Worm (Caenorhabditis elegans) whole organism, L1 larva: Measurements from ENCODE around the gene sdz-20.

Experiments
- C34B4.2 ChIP-seq: sonication (generic microtip); optimal IDR thresholded peaks from 2 replicates; lab custom pipeline; 2017; ENCODE audit warnings: mild to moderate bottlenecking, missing genetic modification characterization, missing compliant biosample characterization
- F16B12.6 ChIP-seq: fragments of 150-350 bp; optimal IDR thresholded peaks from 2 replicates; lab custom pipeline; 2014; ENCODE audit warnings: missing biosample characterization, missing genetic modification characterization
- Y116A8C.19 ChIP-seq: sonication (generic microtip); optimal IDR thresholded peaks from 2 replicates; lab custom pipeline; 2016; ENCODE audit warnings: missing compliant biosample characterization, missing genetic modification characterization, borderline replicate concordance
- aha-1 ChIP-seq: fragments of 150-350 bp; optimal IDR thresholded peaks from 2 replicates; lab custom pipeline; 2014; ENCODE audit warnings: missing biosample characterization, missing genetic modification characterization
- ama-1 ChIP-seq: fragments of 150-350 bp; optimal IDR thresholded peaks from 2 replicates; lab custom pipeline; 2014
- blmp-1 ChIP-seq: fragments of 150-350 bp; optimal IDR thresholded peaks from 2 replicates; lab custom pipeline; 2014; ENCODE audit warnings: missing biosample characterization, missing genetic modification characterization
- ceh-82 ChIP-seq, 3 experiments: fragments of 150-350 bp in 1 of 3; sonication (generic microtip) in 2 of 3; optimal IDR thresholded peaks; 2 replicates each; lab custom pipeline; 2014 to 2017; ENCODE audit warnings: missing biosample characterization in 3 of 3, missing genetic modification characterization in 3 of 3
- ceh-88 ChIP-seq: fragments of 200-800 bp; sonication (Bioruptor generic); IDR thresholded peaks from 2 replicates; pipeline ENCODE4 v1.3.6; 2022; ENCODE audit warnings: missing genetic modification characterization, missing compliant biosample characterization
- ces-1 ChIP-seq: fragments of 150-350 bp; optimal IDR thresholded peaks from 2 replicates; lab custom pipeline; 2014; ENCODE audit warnings: missing biosample characterization, missing genetic modification reagents, missing genetic modification characterization
- dpl-1 ChIP-seq, 3 experiments: fragments of 150-350 bp in 2 of 3; sonication (generic microtip) in 1 of 3; optimal IDR thresholded peaks; 2 replicates each; lab custom pipeline; 2014 to 2017; ENCODE audit warnings: missing biosample characterization in 3 of 3, missing genetic modification characterization in 3 of 3, missing genetic modification reagents in 3 of 3
- dsc-1 ChIP-seq: sonication (generic microtip); optimal IDR thresholded peaks from 2 replicates; lab custom pipeline; 2016; ENCODE audit warnings: mild to moderate bottlenecking, missing genetic modification characterization, missing compliant biosample characterization
- efl-1 ChIP-seq, 4 experiments: fragments of 150-350 bp; optimal IDR thresholded peaks in 3 of 4; peaks in 1 of 4; 1 replicate in 1 of 4; 2 replicates in 3 of 4; lab custom pipeline; 2014; ENCODE audit warnings: missing biosample characterization in 2 of 4, missing genetic modification characterization in 2 of 4, missing genetic modification reagents in 2 of 4
- efl-3 ChIP-seq: fragments of 200-800 bp; sonication (Bioruptor generic); optimal IDR thresholded peaks from 2 replicates; lab custom pipeline; 2018; ENCODE audit warnings: mild to moderate bottlenecking, missing genetic modification characterization, missing compliant biosample characterization
- egl-13 ChIP-seq: sonication (generic microtip); optimal IDR thresholded peaks from 2 replicates; lab custom pipeline; 2016; ENCODE audit warnings: missing genotype, missing genetic modification reagents, missing genetic modification characterization, missing compliant biosample characterization
- fkh-4 ChIP-seq: sonication (generic microtip); optimal IDR thresholded peaks from 2 replicates; lab custom pipeline; 2016; ENCODE audit warnings: missing compliant biosample characterization, missing genetic modification characterization, borderline replicate concordance
- fos-1 ChIP-seq: fragments of 150-350 bp; optimal IDR thresholded peaks from 2 replicates; lab custom pipeline; 2014; ENCODE audit warnings: missing biosample characterization, missing genetic modification characterization
- grh-1 ChIP-seq: fragments of 200-800 bp; sonication (Bioruptor generic); IDR thresholded peaks from 2 replicates; pipeline ENCODE4 v1.3.6; 2022; ENCODE audit warnings: missing genetic modification reagents, missing genetic modification characterization, missing compliant biosample characterization
- irx-1 ChIP-seq: sonication (generic microtip); optimal IDR thresholded peaks from 2 replicates; lab custom pipeline; 2016; ENCODE audit warnings: missing genetic modification characterization, missing compliant biosample characterization
- isw-1 ChIP-seq: fragments of 200-800 bp; sonication (Bioruptor generic); IDR thresholded peaks from 2 replicates; pipeline ENCODE4 v1.3.6; 2022; ENCODE audit warnings: missing genetic modification characterization, missing compliant biosample characterization
- jun-1 ChIP-seq: fragments of 150-350 bp; optimal IDR thresholded peaks from 2 replicates; lab custom pipeline; 2014; ENCODE audit warnings: missing biosample characterization, missing genetic modification reagents, missing genetic modification characterization
- lin-14 ChIP-seq: fragments of 200-800 bp; sonication (Bioruptor generic); optimal IDR thresholded peaks from 2 replicates; lab custom pipeline; 2018; ENCODE audit warnings: mild to moderate bottlenecking, missing genetic modification characterization, moderate library complexity, missing compliant biosample characterization
- lin-15B ChIP-seq: fragments of 150-350 bp; sonication (generic microtip); optimal IDR thresholded peaks from 3 replicates; lab custom pipeline; 2014; ENCODE audit warnings: missing biosample characterization, missing genetic modification characterization
- lin-35 ChIP-seq, 2 experiments: fragments of 150-350 bp; optimal IDR thresholded peaks; 2 replicates each; lab custom pipeline; 2014; ENCODE audit warnings: missing biosample characterization in 2 of 2, missing genetic modification characterization in 2 of 2, missing genetic modification reagents in 2 of 2
- lin-39 ChIP-seq: fragments of 150-350 bp; optimal IDR thresholded peaks from 2 replicates; lab custom pipeline; 2014; ENCODE audit warnings: missing biosample characterization, missing genetic modification reagents, missing genetic modification characterization
- lir-3 ChIP-seq: sonication (generic microtip); optimal IDR thresholded peaks from 2 replicates; lab custom pipeline; 2016; ENCODE audit warnings: mild to moderate bottlenecking, missing genetic modification characterization, moderate library complexity, missing compliant biosample characterization; ENCODE audit not compliant: poor library complexity
- lsy-2 ChIP-seq, 2 experiments: fragments of 150-350 bp; optimal IDR thresholded peaks; 2 replicates each; lab custom pipeline; 2014; ENCODE audit warnings: missing biosample characterization in 2 of 2, missing genetic modification characterization in 2 of 2
- mab-9 ChIP-seq: fragments of 200-800 bp; sonication (Bioruptor generic); IDR thresholded peaks from 2 replicates; pipeline ENCODE4 v1.3.6; 2022; ENCODE audit warnings: missing genetic modification reagents, missing genetic modification characterization, missing compliant biosample characterization
- mdl-1 ChIP-seq, 2 experiments: fragments of 150-350 bp; optimal IDR thresholded peaks; 2 replicates each; lab custom pipeline; 2014 to 2017; ENCODE audit warnings: missing biosample characterization in 2 of 2, missing genetic modification characterization in 2 of 2, inconsistent platforms in 1 of 2
- nhr-12 ChIP-seq: sonication (generic microtip); optimal IDR thresholded peaks from 2 replicates; lab custom pipeline; 2017; ENCODE audit warnings: missing biosample characterization, missing genetic modification characterization
- nhr-19 ChIP-seq: fragments of 200-800 bp; sonication (Bioruptor generic); conservative IDR thresholded peaks from 2 replicates; pipeline ENCODE4 v1.3.6; 2022; ENCODE audit warnings: missing genetic modification characterization, missing compliant biosample characterization
- nhr-20 ChIP-seq: sonication (generic microtip); optimal IDR thresholded peaks from 2 replicates; lab custom pipeline; 2016; ENCODE audit warnings: mild to moderate bottlenecking, missing genetic modification characterization, missing compliant biosample characterization
- nhr-47 ChIP-seq: sonication (generic microtip); optimal IDR thresholded peaks from 2 replicates; lab custom pipeline; 2016; ENCODE audit warnings: mild to moderate bottlenecking, missing genetic modification characterization, moderate library complexity, missing compliant biosample characterization
- nhr-71 ChIP-seq: sonication (generic microtip); optimal IDR thresholded peaks from 2 replicates; lab custom pipeline; 2016; ENCODE audit warnings: mild to moderate bottlenecking, missing genetic modification characterization, moderate library complexity, missing compliant biosample characterization
- nhr-85 ChIP-seq: sonication (generic microtip); peaks from one replicate; lab custom pipeline; 2016; ENCODE audit warnings: missing genetic modification characterization, inconsistent platforms, missing compliant biosample characterization
- nhr-90 ChIP-seq: sonication (generic microtip); optimal IDR thresholded peaks from 2 replicates; lab custom pipeline; 2016; ENCODE audit warnings: mild to moderate bottlenecking, missing genetic modification characterization, missing compliant biosample characterization; ENCODE audit not compliant: poor library complexity
- rnt-1 ChIP-seq: sonication (generic microtip); optimal IDR thresholded peaks from 2 replicates; lab custom pipeline; 2016; ENCODE audit warnings: mild to moderate bottlenecking, missing genetic modification characterization, moderate library complexity, missing compliant biosample characterization
- skn-1 ChIP-seq: fragments of 150-350 bp; optimal IDR thresholded peaks from 2 replicates; lab custom pipeline; 2014; ENCODE audit warnings: missing biosample characterization, missing genetic modification characterization
- snu-23 ChIP-seq: sonication (generic microtip); optimal IDR thresholded peaks from 2 replicates; lab custom pipeline; 2016; ENCODE audit warnings: missing genetic modification characterization, missing compliant biosample characterization
- sox-4 ChIP-seq: sonication (generic microtip); optimal IDR thresholded peaks from 2 replicates; lab custom pipeline; 2016; ENCODE audit warnings: missing genetic modification characterization, missing compliant biosample characterization
- swsn-7 ChIP-seq: sonication (generic microtip); optimal IDR thresholded peaks from 2 replicates; lab custom pipeline; 2016; ENCODE audit warnings: missing genetic modification characterization, missing compliant biosample characterization
- tlp-1 ChIP-seq: fragments of 150-350 bp; optimal IDR thresholded peaks from 2 replicates; lab custom pipeline; 2014; ENCODE audit warnings: missing biosample characterization, missing genetic modification characterization
- vab-15 ChIP-seq: sonication (generic microtip); optimal IDR thresholded peaks from 2 replicates; lab custom pipeline; 2017; ENCODE audit warnings: missing genotype, mild to moderate bottlenecking, missing genetic modification characterization, missing compliant biosample characterization
- ztf-4 ChIP-seq: fragments of 150-350 bp; optimal IDR thresholded peaks from 2 replicates; lab custom pipeline; 2014; ENCODE audit warnings: missing biosample characterization, missing genetic modification characterization

Gene sdz-20

DNA sequence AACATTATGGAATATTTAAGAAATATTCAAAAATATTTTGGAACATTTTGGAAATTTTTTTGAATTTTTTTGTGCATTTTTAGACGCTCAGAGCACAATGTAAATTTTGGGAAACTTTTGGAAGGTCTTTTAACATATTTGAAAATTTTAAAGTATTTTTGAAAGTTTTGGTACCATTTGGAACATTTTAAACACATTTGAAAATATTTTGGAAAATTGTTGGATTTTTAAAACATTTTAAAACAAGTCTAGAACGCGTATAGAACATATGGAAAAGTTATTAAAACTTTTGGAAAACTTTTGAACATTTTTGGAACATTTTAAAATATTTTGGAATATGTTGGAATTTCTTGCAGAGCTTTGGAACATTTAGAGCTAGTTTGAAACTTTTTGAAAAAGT, at the start of gene sdz-20:
sdz-20 (plus strand) TSS at position 301 of the 400 bp plus-strand sequence.
- TF ChIP-seq tlp-1, result no peak
- TF ChIP-seq lir-3 (tag; lab: Kevin White, UChicago), result no peak
- no peak for TF ChIP-seq nhr-12 (tag; lab: Kevin White, UChicago)
- no peak for TF ChIP-seq dpl-1 (GFP tag; optimal IDR thresholded peaks at IDR 0.05; lab: Kevin White, UChicago)
- TF ChIP-seq C34B4.2 (tag; lab: Kevin White, UChicago), result no peak
- TF ChIP-seq Y116A8C.19 (tag; lab: Kevin White, UChicago), result no peak
- no peak for TF ChIP-seq mdl-1 (tag; optimal IDR thresholded peaks at IDR 0.05; lab: Kevin White, UChicago)
- no peak for TF ChIP-seq vab-15 (tag; lab: Kevin White, UChicago)
- TF ChIP-seq lin-14 (GFP tag; lab: Kevin White, UChicago), result no peak
- TF ChIP-seq fkh-4 (tag; lab: Kevin White, UChicago), result no peak
- TF ChIP-seq F16B12.6 (tag; lab: Kevin White, UChicago), result no peak
- no peak for TF ChIP-seq aha-1
- no peak for TF ChIP-seq ama-1 (lab: Kevin White, UChicago)
- TF ChIP-seq efl-3 (GFP tag; lab: Kevin White, UChicago), result no peak
- TF ChIP-seq ceh-82 (tag; optimal IDR thresholded peaks at IDR 0.05; lab: Kevin White, UChicago), result no peak

DNA sequence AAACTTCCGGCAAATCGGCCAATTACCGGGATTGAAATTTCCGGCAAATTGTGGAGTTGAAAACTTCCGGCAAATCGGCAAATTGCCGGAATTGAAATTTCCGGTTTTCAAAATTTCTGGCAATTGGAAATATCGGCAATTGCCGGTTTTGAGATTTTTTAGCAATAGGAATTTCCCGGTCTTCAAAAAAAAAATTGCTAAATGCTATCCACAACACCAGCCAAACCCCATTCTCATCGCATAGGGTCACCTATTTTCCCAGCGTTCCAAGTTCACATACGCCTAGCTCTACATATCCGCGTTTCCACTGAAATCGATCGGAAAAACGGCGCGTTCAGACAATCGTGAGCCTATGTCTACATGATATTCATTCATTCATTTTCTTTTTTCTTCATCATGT, 48.4 kb upstream of the sdz-20 start, which contains the start of gene F56A8.8:
F56A8.8 (plus strand) TSS at position 301 of the 400 bp plus-strand sequence.
- no peak for TF ChIP-seq efl-1 (optimal IDR thresholded peaks at IDR 0.05; lab: Kevin White, UChicago)
- peak in 1 of 2 experiments; percentile 16 for TF ChIP-seq efl-1 (GFP tag; optimal IDR thresholded peaks at IDR 0.05 in 1 of 2; lab: Kevin White, UChicago)
- no peak for TF ChIP-seq jun-1
- no peak for TF ChIP-seq dsc-1 (tag; lab: Kevin White, UChicago)
- no peak for TF ChIP-seq lin-39
- TF ChIP-seq Y116A8C.19 (tag; lab: Kevin White, UChicago), result no peak
- TF ChIP-seq grh-1 (GFP tag; lab: Robert Waterston, UW), result 0 out of 2 replicates have a peak, but pooled peaks have one; percentile 17
- no peak for TF ChIP-seq ces-1 (GFP tag; lab: Kevin White, UChicago)

- TF ChIP-seq nhr-47 (peak; percentile 14), nhr-19 (peak; percentile 36), dpl-1 (GFP tag; optimal IDR thresholded peaks at IDR 0.05; lab: Kevin White, UChicago) (peak in 1 of 3 experiments; percentile 31), nhr-85 (tag; lab: Kevin White, UChicago) (peak; percentile 38), lin-14 (GFP tag; lab: Kevin White, UChicago) (peak; percentile 26), snu-23 (GFP tag; lab: Kevin White, UChicago) (peak; percentile 9), nhr-71 (tag; lab: Kevin White, UChicago) (peak; percentile 44), ceh-88 (GFP tag; lab: Robert Waterston, UW) (0 out of 2 replicates have a peak, but pooled peaks have one; percentile 34), dsc-1 (tag; lab: Kevin White, UChicago) (peak; percentile 4), lsy-2 (tag; optimal IDR thresholded peaks at IDR 0.05; lab: Kevin White, UChicago) (peak in 1 of 2 experiments; percentile 23), efl-1 (optimal IDR thresholded peaks at IDR 0.05; lab: Kevin White, UChicago) (peak in 1 of 2 experiments; percentile 23), efl-1 (GFP tag; optimal IDR thresholded peaks at IDR 0.05 in 1 of 2; lab: Kevin White, UChicago) (peak in 1 of 2 experiments; percentile 63)
These were observed 40.8 kb upstream of the sdz-20 start, which contains the start of gene set-25 for ce11 chrIII:13292971-13293514. Gene set-25, minus strand, starts transcription at chrIII:13293090.

- peak; percentile 77 for TF ChIP-seq rnt-1 (tag; lab: Kevin White, UChicago)
- peak; percentile 5 for TF ChIP-seq efl-3 (GFP tag; lab: Kevin White, UChicago)
- TF ChIP-seq nhr-20 (tag; lab: Kevin White, UChicago), result peak; percentile 68
- peak; percentile 26 for TF ChIP-seq ztf-4 (tag; lab: Kevin White, UChicago)
- peak; percentile 81 to 82 for TF ChIP-seq lsy-2 (tag; optimal IDR thresholded peaks at IDR 0.05; lab: Kevin White, UChicago)
- 0 out of 2 replicates have a peak, but pooled peaks have one; percentile 55 for TF ChIP-seq mab-9 (GFP tag; lab: Robert Waterston, UW)
- TF ChIP-seq nhr-19, result peak; percentile 84
- TF ChIP-seq dpl-1 (GFP tag; optimal IDR thresholded peaks at IDR 0.05; lab: Kevin White, UChicago), result peak; percentile 77 to 89 (median 85)
- peak; percentile 86 to 89 for TF ChIP-seq lin-35 (GFP tag; optimal IDR thresholded peaks at IDR 0.05; lab: Kevin White, UChicago)
- TF ChIP-seq isw-1 (GFP tag; lab: Robert Waterston, UW), result peak; percentile 76
- peak; percentile 51 for TF ChIP-seq egl-13 (tag; lab: Kevin White, UChicago)
- peak; percentile 53 for TF ChIP-seq sox-4
- peak; percentile 52 for TF ChIP-seq skn-1 (tag; lab: Kevin White, UChicago)
- TF ChIP-seq F16B12.6 (tag; lab: Kevin White, UChicago), result peak; percentile 22
- peak; percentile 65 for TF ChIP-seq nhr-90 (tag; lab: Kevin White, UChicago)
- peak; percentile 91 for TF ChIP-seq nhr-85 (tag; lab: Kevin White, UChicago)
- peak; percentile 72 for TF ChIP-seq swsn-7 (tag; lab: Kevin White, UChicago)
- peak; percentile 80 for TF ChIP-seq lin-15B (tag; lab: Kevin White, UChicago)
- TF ChIP-seq irx-1 (tag; lab: Kevin White, UChicago), result peak; percentile 72
- peak; percentile 23 for TF ChIP-seq fos-1 (tag; lab: Kevin White, UChicago)
- TF ChIP-seq blmp-1 (tag; lab: Kevin White, UChicago), result peak; percentile 33
These were observed 37.5 kb upstream of the sdz-20 start, which contains the start of gene npp-18 for ce11 chrIII:13296289-13296874. Gene npp-18, plus strand, starts transcription at chrIII:13296853.
